Worm (Caenorhabditis elegans): Measurements from ENCODE around the gene atp-4.

The atp-4 gene

ce11 chrV:6427433-6427832 is 521 bp upstream of the atp-4 start:
- TF ChIP-seq ztf-29 (GFP tag; IDR thresholded peaks at IDR 0.05) (no peak), T22C8.4 (GFP tag; IDR thresholded peaks at IDR 0.05) (no peak), cog-1 (tag; optimal IDR thresholded peaks at IDR 0.05) (no peak), med-1 (GFP tag; optimal IDR thresholded peaks at IDR 0.05; ENCODE audit: insufficient read depth) (no peak), klf-2 (GFP tag; conservative IDR thresholded peaks at IDR 0.05) (no peak), tab-1 (GFP tag; IDR thresholded peaks at IDR 0.05) (no peak), ztf-23 (GFP tag; IDR thresholded peaks at IDR 0.05) (no peak; the same call in 1 of the 2 replicates), flt-1 (GFP tag; IDR thresholded peaks at IDR 0.05) (no peak), ref-1 (GFP tag; conservative IDR thresholded peaks at IDR 0.05) (no peak)

DNA sequence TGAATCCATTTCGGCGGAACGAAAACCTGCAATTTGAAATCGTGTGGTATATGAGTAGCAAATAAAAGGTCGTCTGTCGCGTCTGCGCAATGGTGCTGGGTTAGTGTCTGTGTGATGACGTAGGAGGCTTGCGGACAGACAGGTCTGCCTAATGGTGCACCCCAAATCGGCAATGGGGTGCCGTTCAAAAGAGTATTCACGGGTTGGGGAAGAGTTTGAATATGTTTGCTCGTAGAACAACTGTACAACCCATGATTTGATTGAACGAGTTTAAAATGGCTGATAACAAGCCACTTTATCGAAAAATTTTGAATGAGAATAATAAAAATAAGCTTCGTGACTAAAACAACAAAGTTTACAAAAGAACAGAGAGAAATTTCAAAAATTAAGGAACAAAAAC is 985 bp downstream of the atp-4 start, which contains the start of gene T05H4.11:
Gene T05H4.11, minus strand, starts transcription at position 335 of the 400 bp plus-strand sequence.
- TF ChIP-seq med-1 (GFP tag; optimal IDR thresholded peaks at IDR 0.05; ENCODE audit: insufficient read depth), result no peak
- 0 out of 2 replicates have a peak, but pooled peaks have one; percentile 31 for TF ChIP-seq flt-1 (GFP tag; IDR thresholded peaks at IDR 0.05)

DNA sequence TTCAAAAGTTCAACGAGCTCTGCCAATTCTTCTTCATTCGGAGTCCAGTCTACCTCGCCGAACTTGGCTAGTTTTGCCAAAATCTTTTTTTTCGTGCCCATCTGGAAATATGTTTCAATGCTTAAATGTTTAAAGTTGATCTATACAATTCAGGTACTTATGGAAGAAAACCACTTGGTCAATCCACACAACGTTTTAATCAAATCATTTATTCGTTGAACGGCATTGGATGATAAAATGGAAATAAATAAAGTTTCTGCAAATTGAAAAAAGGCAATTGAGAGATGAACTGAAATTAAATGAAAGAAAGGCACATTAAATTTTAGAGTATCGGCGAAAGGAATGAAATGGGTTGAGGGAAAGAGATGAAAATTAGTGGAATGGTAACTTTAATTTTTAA is 2.9 kb downstream of the atp-4 start, which contains the start of gene urb-1:
Gene urb-1, minus strand, starts transcription at position 101 of the 400 bp plus-strand sequence.
- TF ChIP-seq T22C8.4 (GFP tag; IDR thresholded peaks at IDR 0.05), result no peak
- no peak for TF ChIP-seq med-1 (GFP tag; optimal IDR thresholded peaks at IDR 0.05; ENCODE audit: insufficient read depth)
- no peak for TF ChIP-seq flt-1 (GFP tag; IDR thresholded peaks at IDR 0.05)
- TF ChIP-seq cog-1 (tag; optimal IDR thresholded peaks at IDR 0.05), result no peak
- no peak for TF ChIP-seq tab-1 (GFP tag; IDR thresholded peaks at IDR 0.05)
- no peak for TF ChIP-seq ref-1 (GFP tag; conservative IDR thresholded peaks at IDR 0.05)

DNA sequence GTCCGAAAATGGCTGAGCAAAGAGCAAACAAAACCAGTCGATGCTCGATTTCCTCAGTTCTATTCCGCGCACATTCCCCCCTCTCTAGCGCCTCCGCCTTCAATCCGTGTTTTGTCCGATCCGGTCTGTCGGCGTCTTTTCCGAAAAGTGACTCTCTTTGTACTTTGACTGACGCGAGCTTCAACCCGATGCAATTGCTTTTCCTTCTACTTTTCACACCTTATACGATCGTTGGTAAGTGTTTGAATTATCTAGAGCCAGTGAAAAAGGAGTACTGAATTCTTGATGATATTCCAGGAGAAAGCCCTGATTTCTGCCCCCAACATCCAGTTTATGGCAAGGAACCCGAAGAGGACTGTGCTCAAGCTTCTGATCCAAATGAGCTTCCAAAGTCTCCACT is 11.9 kb downstream of the atp-4 start, which contains the start of gene cht-6:
Gene cht-6, plus strand, starts transcription at position 9 of the 400 bp plus-strand sequence.
- no peak for TF ChIP-seq ztf-23 (GFP tag; IDR thresholded peaks at IDR 0.05)
- no peak for TF ChIP-seq ref-1 (GFP tag; conservative IDR thresholded peaks at IDR 0.05)
- no peak for TF ChIP-seq T22C8.4 (GFP tag; IDR thresholded peaks at IDR 0.05)
- no peak for TF ChIP-seq klf-2 (GFP tag; conservative IDR thresholded peaks at IDR 0.05)
- no peak for TF ChIP-seq flt-1 (GFP tag; IDR thresholded peaks at IDR 0.05)
- no peak for TF ChIP-seq cog-1 (tag; optimal IDR thresholded peaks at IDR 0.05)
- no peak for TF ChIP-seq ztf-29 (GFP tag; IDR thresholded peaks at IDR 0.05)
- TF ChIP-seq med-1 (GFP tag; optimal IDR thresholded peaks at IDR 0.05; ENCODE audit: insufficient read depth), result no peak
- no peak for TF ChIP-seq tab-1 (GFP tag; IDR thresholded peaks at IDR 0.05)

DNA sequence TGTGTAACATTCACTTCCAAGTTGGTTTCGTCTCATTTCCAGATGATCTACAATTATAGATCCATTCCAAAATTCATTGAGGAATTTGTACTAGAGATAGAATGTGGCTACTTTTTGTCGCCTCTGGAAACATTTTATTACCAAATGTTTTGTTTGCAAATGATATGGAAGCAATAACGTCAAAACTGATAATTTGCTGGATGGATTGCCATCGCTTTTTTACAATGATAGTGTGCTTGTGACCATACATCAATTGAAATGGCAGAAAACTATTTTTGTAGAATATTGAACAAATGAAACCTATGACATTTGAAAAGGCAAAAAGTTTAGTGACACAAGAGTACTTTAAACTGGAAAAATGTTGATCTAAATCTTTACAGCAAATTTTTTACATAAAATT is 12.4 kb downstream of the atp-4 start:
- TF ChIP-seq ztf-23 (GFP tag; IDR thresholded peaks at IDR 0.05), result no peak
- no peak for TF ChIP-seq T22C8.4 (GFP tag; IDR thresholded peaks at IDR 0.05)
- no peak for TF ChIP-seq klf-2 (GFP tag; conservative IDR thresholded peaks at IDR 0.05)
- no peak for TF ChIP-seq flt-1 (GFP tag; IDR thresholded peaks at IDR 0.05)
- TF ChIP-seq ztf-29 (GFP tag; IDR thresholded peaks at IDR 0.05), result no peak
- TF ChIP-seq ref-1 (GFP tag; conservative IDR thresholded peaks at IDR 0.05), result no peak
- no peak for TF ChIP-seq tab-1 (GFP tag; IDR thresholded peaks at IDR 0.05)
- TF ChIP-seq med-1 (GFP tag; optimal IDR thresholded peaks at IDR 0.05; ENCODE audit: insufficient read depth), result no peak
- no peak for TF ChIP-seq cog-1 (tag; optimal IDR thresholded peaks at IDR 0.05)

- TF ChIP-seq tab-1 (GFP tag; IDR thresholded peaks at IDR 0.05) (no peak), klf-2 (GFP tag; conservative IDR thresholded peaks at IDR 0.05) (no peak), ztf-29 (GFP tag; IDR thresholded peaks at IDR 0.05) (no peak), cog-1 (tag; optimal IDR thresholded peaks at IDR 0.05) (no peak), T22C8.4 (GFP tag; IDR thresholded peaks at IDR 0.05) (no peak), flt-1 (GFP tag; IDR thresholded peaks at IDR 0.05) (no peak), ztf-23 (GFP tag; IDR thresholded peaks at IDR 0.05) (no peak)
Observed at ce11 chrV:6413057-6413456, 13.9 kb downstream of the atp-4 start.

DNA sequence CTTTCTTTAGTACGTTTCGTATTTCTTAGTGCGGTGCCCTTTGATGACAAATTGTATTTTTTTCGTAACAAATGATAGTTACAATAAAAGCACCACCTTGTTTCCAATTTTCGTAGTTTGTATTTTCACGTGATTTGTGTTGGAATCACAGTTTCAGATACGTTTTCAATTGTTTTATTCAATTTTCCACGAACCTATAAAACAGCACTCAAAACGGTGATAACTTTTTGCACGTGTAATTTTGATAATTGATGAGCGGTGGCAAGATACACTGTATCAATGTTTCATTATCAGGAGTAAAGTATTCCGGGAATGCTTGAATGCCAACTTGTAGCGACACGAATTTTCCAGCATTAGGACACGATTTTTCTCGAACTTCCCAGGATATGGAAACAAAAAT is 15.8 kb downstream of the atp-4 start:
- TF ChIP-seq ztf-29 (GFP tag; IDR thresholded peaks at IDR 0.05), result no peak
- no peak for TF ChIP-seq tab-1 (GFP tag; IDR thresholded peaks at IDR 0.05)
- TF ChIP-seq med-1 (GFP tag; optimal IDR thresholded peaks at IDR 0.05; ENCODE audit: insufficient read depth), result no peak
- TF ChIP-seq T22C8.4 (GFP tag; IDR thresholded peaks at IDR 0.05), result no peak
- TF ChIP-seq cog-1 (tag; optimal IDR thresholded peaks at IDR 0.05), result no peak
- TF ChIP-seq ref-1 (GFP tag; conservative IDR thresholded peaks at IDR 0.05), result no peak
- TF ChIP-seq ztf-23 (GFP tag; IDR thresholded peaks at IDR 0.05), result no peak
- no peak for TF ChIP-seq klf-2 (GFP tag; conservative IDR thresholded peaks at IDR 0.05)
- no peak for TF ChIP-seq flt-1 (GFP tag; IDR thresholded peaks at IDR 0.05)

DNA sequence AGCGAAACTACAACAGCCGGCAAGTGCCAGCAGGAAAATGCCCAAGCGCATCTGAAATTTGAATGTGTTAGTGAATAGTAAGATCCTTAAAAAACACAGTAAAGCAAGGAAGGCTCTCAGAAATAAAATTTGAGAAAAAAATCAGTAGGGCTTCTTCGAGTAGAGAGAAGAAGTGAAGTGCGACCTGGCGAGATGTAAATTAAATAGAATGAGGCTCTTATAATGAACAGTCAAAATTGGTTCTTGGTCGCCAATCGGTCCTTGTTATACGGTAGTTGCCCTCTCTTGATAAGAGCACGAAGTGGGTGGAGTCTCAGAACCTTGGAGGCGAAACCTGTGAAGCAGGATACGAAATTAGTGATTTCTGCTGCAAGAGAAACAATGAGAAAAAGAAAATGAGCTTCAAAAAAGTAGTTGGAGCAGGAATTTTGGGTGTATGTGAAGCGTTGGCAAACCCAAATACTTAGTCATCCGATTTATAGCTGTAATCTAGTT is 18.1 kb downstream of the atp-4 start, which contains the start of gene bcf-1:
Gene bcf-1, minus strand, starts transcription at position 51 of the 495 bp plus-strand sequence.
- TF ChIP-seq ref-1 (GFP tag; conservative IDR thresholded peaks at IDR 0.05), result no peak
- no peak for TF ChIP-seq T22C8.4 (GFP tag; IDR thresholded peaks at IDR 0.05)
- no peak for TF ChIP-seq med-1 (GFP tag; optimal IDR thresholded peaks at IDR 0.05; ENCODE audit: insufficient read depth)
- no peak for TF ChIP-seq tab-1 (GFP tag; IDR thresholded peaks at IDR 0.05)
- no peak for TF ChIP-seq cog-1 (tag; optimal IDR thresholded peaks at IDR 0.05)
- TF ChIP-seq ztf-29 (GFP tag; IDR thresholded peaks at IDR 0.05), result no peak
- TF ChIP-seq flt-1 (GFP tag; IDR thresholded peaks at IDR 0.05), result no peak
- TF ChIP-seq ztf-23 (GFP tag; IDR thresholded peaks at IDR 0.05), result no peak
- TF ChIP-seq klf-2 (GFP tag; conservative IDR thresholded peaks at IDR 0.05), result no peak

ce11 chrV:6407587-6407986 is 19.3 kb downstream of the atp-4 start:
- TF ChIP-seq ztf-23 (GFP tag; IDR thresholded peaks at IDR 0.05) (no peak), ref-1 (GFP tag; conservative IDR thresholded peaks at IDR 0.05) (no peak), flt-1 (GFP tag; IDR thresholded peaks at IDR 0.05) (no peak), klf-2 (GFP tag; conservative IDR thresholded peaks at IDR 0.05) (no peak), cog-1 (tag; optimal IDR thresholded peaks at IDR 0.05) (no peak), med-1 (GFP tag; optimal IDR thresholded peaks at IDR 0.05; ENCODE audit: insufficient read depth) (no peak), ztf-29 (GFP tag; IDR thresholded peaks at IDR 0.05) (no peak), T22C8.4 (GFP tag; IDR thresholded peaks at IDR 0.05) (no peak), tab-1 (GFP tag; IDR thresholded peaks at IDR 0.05) (no peak)

All from whole organism, midembryonic.